Fruit fly (Drosophila melanogaster) whole organism, embryonic: ENCODE data around the gene CG34135.

Experiments used
- Antp ChIP-seq: fragments of 200-800 bp; sonication (Bioruptor generic); optimal IDR thresholded peaks from 3 replicates; lab custom pipeline; 2016; ENCODE audit warnings: missing biosample characterization, missing genetic modification characterization
- Blimp-1 ChIP-seq: fragments of 200-800 bp; sonication (Bioruptor generic); optimal IDR thresholded peaks from 3 replicates; lab custom pipeline; 2018; ENCODE audit warnings: missing biosample characterization, missing genetic modification characterization, mild to moderate bottlenecking, moderate library complexity, missing genetic modification reagents
- CG11085 ChIP-seq: fragments of 200-800 bp; sonication (Bioruptor generic); IDR thresholded peaks from 2 replicates; pipeline ENCODE4 v1.3.6; 2022; ENCODE audit warnings: missing biosample characterization, missing genetic modification characterization
- CG12299 ChIP-seq: fragments of 200-800 bp; sonication (Bioruptor generic); optimal IDR thresholded peaks from 2 replicates; lab custom pipeline; 2018; ENCODE audit warnings: missing biosample characterization, mild to moderate bottlenecking, missing genetic modification characterization
- CG12769 ChIP-seq: fragments of 200-800 bp; sonication (Bioruptor generic); optimal IDR thresholded peaks from 2 replicates; lab custom pipeline; 2019; ENCODE audit warnings: missing biosample characterization, mild to moderate bottlenecking, missing genetic modification characterization, moderate library complexity
- CG13894 ChIP-seq: fragments of 200-800 bp; sonication (Bioruptor generic); optimal IDR thresholded peaks from 3 replicates; lab custom pipeline; 2018; ENCODE audit warnings: missing biosample characterization, mild to moderate bottlenecking, missing genetic modification characterization, moderate library complexity
- CG15073 ChIP-seq: fragments of 200-800 bp; sonication (Bioruptor generic); optimal IDR thresholded peaks from 2 replicates; lab custom pipeline; 2016; ENCODE audit warnings: missing biosample characterization, missing genetic modification characterization
- CG16813 ChIP-seq: fragments of 200-800 bp; sonication (Bioruptor generic); IDR thresholded peaks from 3 replicates; pipeline ENCODE4 v1.3.6; 2022; ENCODE audit warnings: missing biosample characterization, missing genetic modification characterization; ENCODE audit not compliant: partially characterized antibody
- CG4282 ChIP-seq: fragments of 200-800 bp; sonication (Bioruptor generic); optimal IDR thresholded peaks from 2 replicates; lab custom pipeline; 2016; ENCODE audit warnings: missing biosample characterization, missing genetic modification characterization
- CG4360 ChIP-seq: fragments of 200-800 bp; sonication (Bioruptor generic); IDR thresholded peaks from 2 replicates; pipeline ENCODE4 v1.3.6; 2022; ENCODE audit warnings: missing biosample characterization, missing genetic modification characterization
- CG43689 ChIP-seq: fragments of 200-800 bp; sonication (Bioruptor generic); IDR thresholded peaks from 2 replicates; pipeline ENCODE4 v1.3.6; 2022; ENCODE audit warnings: missing biosample characterization, missing genetic modification characterization
- CG4424 ChIP-seq: fragments of 200-800 bp; sonication (Bioruptor generic); optimal IDR thresholded peaks from 3 replicates; lab custom pipeline; 2016; ENCODE audit warnings: missing biosample characterization, missing genetic modification characterization
- CG6175 ChIP-seq: fragments of 200-800 bp; sonication (Bioruptor generic); IDR thresholded peaks from 3 replicates; pipeline ENCODE4 v1.3.6; 2022; ENCODE audit warnings: missing biosample characterization, missing genetic modification characterization
- CG7987 ChIP-seq: fragments of 200-800 bp; sonication (Bioruptor generic); optimal IDR thresholded peaks from 2 replicates; lab custom pipeline; 2018; ENCODE audit warnings: missing biosample characterization, mild to moderate bottlenecking, missing genetic modification characterization, moderate library complexity
- CG8290 ChIP-seq, 3 experiments: fragments of 200-800 bp; sonication (Bioruptor generic); optimal IDR thresholded peaks; 2 replicates each; lab custom pipeline; 2016 to 2019; ENCODE audit warnings: missing biosample characterization in 3 of 3, missing genetic modification characterization in 3 of 3, mild to moderate bottlenecking in 2 of 3, moderate library complexity in 1 of 3
- CG8388 ChIP-seq: fragments of 200-800 bp; sonication (Bioruptor generic); optimal IDR thresholded peaks from 2 replicates; lab custom pipeline; 2019; ENCODE audit warnings: missing biosample characterization, mild to moderate bottlenecking, missing genetic modification characterization, moderate library complexity
- CG9215 ChIP-seq: fragments of 200-800 bp; sonication (Bioruptor generic); IDR thresholded peaks from 2 replicates; pipeline ENCODE4 v1.3.6; 2022; ENCODE audit warnings: missing biosample characterization, missing genetic modification characterization
- CG9932 ChIP-seq: fragments of 200-800 bp; sonication (Bioruptor generic); IDR thresholded peaks from 2 replicates; pipeline ENCODE4 v1.3.6; 2022; ENCODE audit warnings: missing biosample characterization, missing genetic modification characterization
- CkIIα-i1 ChIP-seq: fragments of 200-800 bp; sonication (Bioruptor generic); IDR thresholded peaks from 2 replicates; pipeline ENCODE4 v1.3.6; 2022; ENCODE audit warnings: missing biosample characterization, missing genetic modification characterization
- D ChIP-seq, 2 experiments: fragments of 200-800 bp in 1 of 2; fragments of >200 bp in 1 of 2; sonication (Bioruptor generic) in 1 of 2; optimal IDR thresholded peaks; 2 replicates in 1 of 2; 3 replicates in 1 of 2; lab custom pipeline; 2017; ENCODE audit warnings: mild to moderate bottlenecking in 1 of 2, missing biosample characterization in 1 of 2, missing genetic modification characterization in 1 of 2, missing genetic modification reagents in 1 of 2
- Dip3 ChIP-seq: fragments of 200-800 bp; sonication (Bioruptor generic); optimal IDR thresholded peaks from 3 replicates; lab custom pipeline; 2016; ENCODE audit warnings: missing biosample characterization, missing genetic modification characterization
- Fer3 ChIP-seq: fragments of 200-800 bp; sonication (Bioruptor generic); optimal IDR thresholded peaks from 2 replicates; lab custom pipeline; 2018; ENCODE audit warnings: missing biosample characterization, mild to moderate bottlenecking, missing genetic modification characterization, moderate library complexity
- Mrtf ChIP-seq: fragments of 200-800 bp; sonication (Bioruptor generic); IDR thresholded peaks from 3 replicates; pipeline ENCODE4 v1.3.6; 2022; ENCODE audit warnings: missing biosample characterization, missing genetic modification characterization
- Myb ChIP-seq: fragments of 200-800 bp; sonication (Bioruptor generic); optimal IDR thresholded peaks from 2 replicates; lab custom pipeline; 2016; ENCODE audit warnings: missing biosample characterization, missing genetic modification characterization
- Rfx ChIP-seq: fragments of 200-800 bp; sonication (Bioruptor generic); IDR thresholded peaks from 2 replicates; pipeline ENCODE4 v1.3.6; 2022; ENCODE audit warnings: missing biosample characterization, missing genetic modification characterization
- Sry-δ ChIP-seq: fragments of 200-800 bp; sonication (Bioruptor generic); optimal IDR thresholded peaks from 2 replicates; lab custom pipeline; 2016; ENCODE audit warnings: missing biosample characterization, missing genetic modification characterization
- Vsx1 ChIP-seq: fragments of 200-800 bp; sonication (Bioruptor generic); optimal IDR thresholded peaks from 2 replicates; lab custom pipeline; 2017; ENCODE audit warnings: missing biosample characterization, mild to moderate bottlenecking, missing genetic modification characterization, missing genetic modification reagents
- Xrp1 ChIP-seq: fragments of 200-800 bp; sonication (Bioruptor generic); IDR thresholded peaks from 2 replicates; pipeline ENCODE4 v1.3.6; 2022; ENCODE audit warnings: missing biosample characterization, missing genetic modification characterization
- bigmax ChIP-seq: fragments of 200-800 bp; sonication (Bioruptor generic); optimal IDR thresholded peaks from 2 replicates; lab custom pipeline; 2018; ENCODE audit warnings: missing biosample characterization, mild to moderate bottlenecking, missing genetic modification characterization
- btn ChIP-seq: fragments of 200-800 bp; sonication (Bioruptor generic); optimal IDR thresholded peaks from 2 replicates; lab custom pipeline; 2016; ENCODE audit warnings: missing biosample characterization, missing genetic modification characterization
- caup ChIP-seq: fragments of 200-800 bp; sonication (Bioruptor generic); optimal IDR thresholded peaks from 3 replicates; lab custom pipeline; 2017; ENCODE audit warnings: missing biosample characterization, mild to moderate bottlenecking, missing genetic modification characterization, moderate library complexity; ENCODE audit not compliant: severe bottlenecking
- crol ChIP-seq: fragments of 200-800 bp; sonication (Bioruptor generic); IDR thresholded peaks from 2 replicates; pipeline ENCODE4 v1.3.6; 2022; ENCODE audit warnings: missing biosample characterization, missing genetic modification characterization
- cwo ChIP-seq: fragments of 200-800 bp; sonication (Bioruptor generic); optimal IDR thresholded peaks from 3 replicates; lab custom pipeline; 2017; ENCODE audit warnings: missing biosample characterization, missing genetic modification characterization, mild to moderate bottlenecking, moderate library complexity, missing genetic modification reagents
- dmrt11E ChIP-seq: fragments of 200-800 bp; sonication (Bioruptor generic); optimal IDR thresholded peaks from 3 replicates; lab custom pipeline; 2018; ENCODE audit warnings: missing biosample characterization, mild to moderate bottlenecking, missing genetic modification characterization, moderate library complexity
- exex ChIP-seq: fragments of 200-800 bp; sonication (Bioruptor generic); optimal IDR thresholded peaks from 4 replicates; lab custom pipeline; 2018; ENCODE audit warnings: missing biosample characterization, mild to moderate bottlenecking, missing genetic modification characterization, moderate library complexity
- fu2 ChIP-seq: fragments of 200-800 bp; sonication (Bioruptor generic); optimal IDR thresholded peaks from 2 replicates; lab custom pipeline; 2016; ENCODE audit warnings: missing biosample characterization, missing genetic modification characterization
- gt ChIP-seq: fragments of 200-800 bp; sonication (Bioruptor generic); IDR thresholded peaks from 2 replicates; pipeline ENCODE4 v1.3.6; 2022; ENCODE audit warnings: missing biosample characterization, missing genetic modification characterization
- h ChIP-seq: fragments of >200 bp; optimal IDR thresholded peaks from 2 replicates; lab custom pipeline; 2017
- inv ChIP-seq: fragments of 200-800 bp; sonication (Bioruptor generic); IDR thresholded peaks from 2 replicates; pipeline ENCODE4 v1.3.6; 2022; ENCODE audit warnings: missing biosample characterization, missing genetic modification characterization; ENCODE audit not compliant: partially characterized antibody
- jing ChIP-seq: fragments of 200-800 bp; sonication (Bioruptor generic); optimal IDR thresholded peaks from 2 replicates; lab custom pipeline; 2018; ENCODE audit warnings: missing biosample characterization, mild to moderate bottlenecking, missing genetic modification characterization
- lab ChIP-seq: fragments of 200-800 bp; sonication (Bioruptor generic); optimal IDR thresholded peaks from 3 replicates; lab custom pipeline; 2017; ENCODE audit warnings: missing biosample characterization, missing genetic modification characterization, mild to moderate bottlenecking, moderate library complexity, missing genetic modification reagents
- sd ChIP-seq: fragments of 200-800 bp; sonication (Bioruptor generic); optimal IDR thresholded peaks from 3 replicates; lab custom pipeline; 2018; ENCODE audit warnings: missing biosample characterization, mild to moderate bottlenecking, missing genetic modification characterization, moderate library complexity
- sens ChIP-seq: fragments of 200-800 bp; sonication (Bioruptor generic); peaks from one replicate; lab custom pipeline; 2016; ENCODE audit warnings: missing biosample characterization, missing genetic modification characterization
- sima ChIP-seq: fragments of 200-800 bp; sonication (Bioruptor generic); optimal IDR thresholded peaks from 2 replicates; lab custom pipeline; 2016; ENCODE audit warnings: missing biosample characterization, missing genetic modification characterization
- sug ChIP-seq: fragments of 200-800 bp; optimal IDR thresholded peaks from 2 replicates; lab custom pipeline; 2019; ENCODE audit warnings: missing biosample characterization, mild to moderate bottlenecking, missing genetic modification characterization, moderate library complexity
- tgo ChIP-seq: fragments of 200-800 bp; sonication (Bioruptor generic); IDR thresholded peaks from 3 replicates; pipeline ENCODE4 v1.3.6; 2022; ENCODE audit warnings: missing biosample characterization, missing genetic modification characterization
- trem ChIP-seq: fragments of 200-800 bp; optimal IDR thresholded peaks from 3 replicates; lab custom pipeline; 2019; ENCODE audit warnings: missing biosample characterization, mild to moderate bottlenecking, missing genetic modification characterization, moderate library complexity
- twi ChIP-seq: fragments of 200-800 bp; optimal IDR thresholded peaks from 2 replicates; lab custom pipeline; 2019; ENCODE audit warnings: missing biosample characterization, mild to moderate bottlenecking, missing genetic modification characterization, moderate library complexity
- vfl ChIP-seq: fragments of 200-800 bp; sonication (Bioruptor generic); optimal IDR thresholded peaks from 2 replicates; lab custom pipeline; 2016; ENCODE audit warnings: missing biosample characterization, missing genetic modification characterization

The CG34135 gene

DNA sequence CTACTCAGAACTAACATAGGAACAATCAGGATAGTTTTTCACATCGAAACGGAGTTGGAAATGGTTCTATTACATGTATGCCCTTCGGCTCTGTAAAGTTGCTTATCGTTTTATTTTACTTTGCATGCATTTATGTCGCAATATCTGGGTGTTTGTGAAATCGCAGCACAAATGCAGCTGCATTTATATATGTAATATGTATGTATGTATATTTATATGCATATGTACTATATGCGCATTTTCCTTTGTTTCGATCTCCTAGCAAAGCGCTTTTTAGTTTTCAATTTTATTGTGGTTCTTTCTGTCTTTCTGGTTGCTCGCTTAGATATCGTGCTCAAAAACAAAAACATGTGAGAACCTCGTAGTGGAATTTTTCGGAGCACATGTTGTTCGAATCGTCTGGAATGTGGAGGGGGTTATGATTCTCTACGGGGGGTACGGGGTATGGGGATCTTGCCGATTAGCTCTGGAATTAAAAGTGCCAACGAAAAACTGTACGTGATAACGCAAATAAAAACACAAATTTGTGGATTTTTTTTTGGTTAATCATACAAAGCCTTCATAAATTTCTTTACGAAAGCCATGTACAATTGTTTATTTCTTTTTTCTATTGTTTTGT lies 46.1 kb upstream of the CG34135 start:
- TF ChIP-seq fu2 (GFP tag; lab: Kevin White, UChicago): no peak
- TF ChIP-seq Mrtf (GFP tag; lab: Robert Waterston, UW): no peak
- TF ChIP-seq Xrp1 (GFP tag; lab: Robert Waterston, UW): 0 out of 2 replicates have a peak, but pooled peaks have one; percentile 5
- TF ChIP-seq Blimp-1 (GFP tag; lab: Kevin White, UChicago): no peak
- no peak for TF ChIP-seq inv (GFP tag; lab: Robert Waterston, UW)
- TF ChIP-seq h (lab: Kevin White, UChicago): no peak
- TF ChIP-seq Dip3 (GFP tag; lab: Kevin White, UChicago): no peak
- TF ChIP-seq sima (GFP tag; lab: Kevin White, UChicago): no peak
- no peak for TF ChIP-seq D (optimal IDR thresholded peaks at IDR 0.05; lab: Kevin White, UChicago)
- no peak for TF ChIP-seq D (GFP tag; optimal IDR thresholded peaks at IDR 0.05; lab: Kevin White, UChicago)
- TF ChIP-seq caup: peak; percentile 12
- TF ChIP-seq Myb (GFP tag; lab: Kevin White, UChicago): no peak
- peak; percentile 92 for TF ChIP-seq sug
- no peak for TF ChIP-seq btn (GFP tag; lab: Kevin White, UChicago)
- TF ChIP-seq Vsx1 (GFP tag; lab: Kevin White, UChicago): peak; percentile 69
- TF ChIP-seq CG4360: 0 out of 2 replicates have a peak, but pooled peaks have one; percentile 24
- no peak for TF ChIP-seq CG11085
- no peak for TF ChIP-seq CG43689
- peak; percentile 30 for TF ChIP-seq CG7987 (GFP tag; lab: Kevin White, UChicago)
- peak; percentile 7; the same call in 1 of the 2 replicates for TF ChIP-seq Rfx
- TF ChIP-seq cwo (GFP tag; lab: Kevin White, UChicago): peak; percentile 80
- no peak for TF ChIP-seq Antp
- TF ChIP-seq CG12769 (tag; lab: Kevin White, UChicago): peak; percentile 64
- no peak for TF ChIP-seq CkIIα-i1 (GFP tag; lab: Robert Waterston, UW)
- no peak for TF ChIP-seq CG6175
- no peak for TF ChIP-seq gt
- TF ChIP-seq jing: no peak
- no peak for TF ChIP-seq CG8290 (GFP tag; optimal IDR thresholded peaks at IDR 0.05; lab: Kevin White, UChicago)
- TF ChIP-seq CG8290 (tag; optimal IDR thresholded peaks at IDR 0.05; lab: Kevin White, UChicago): peak in 1 of 2 experiments; percentile 37
- no peak for TF ChIP-seq dmrt11E (tag; lab: Kevin White, UChicago)
- peak; percentile 13 for TF ChIP-seq Fer3 (tag; lab: Kevin White, UChicago)
- 0 out of 2 replicates have a peak, but pooled peaks have one; percentile 18 for TF ChIP-seq CG9932
- no peak for TF ChIP-seq CG15073
- TF ChIP-seq CG16813 (GFP tag; lab: Robert Waterston, UW): no peak
- no peak for TF ChIP-seq CG4282 (GFP tag; lab: Kevin White, UChicago)
- TF ChIP-seq CG4424 (GFP tag; lab: Kevin White, UChicago): no peak
- TF ChIP-seq sd (tag; lab: Kevin White, UChicago): peak; percentile 99
- TF ChIP-seq crol (GFP tag; lab: Robert Waterston, UW): peak; percentile 89
- TF ChIP-seq tgo: no peak
- TF ChIP-seq CG13894 (tag; lab: Kevin White, UChicago): peak; percentile 76
- no peak for TF ChIP-seq CG12299 (tag; lab: Kevin White, UChicago)
- no peak for TF ChIP-seq CG8388
- TF ChIP-seq twi (tag; lab: Kevin White, UChicago): peak; percentile 82
- TF ChIP-seq vfl (GFP tag; lab: Kevin White, UChicago): no peak
- no peak for TF ChIP-seq CG9215
- TF ChIP-seq lab (GFP tag; lab: Kevin White, UChicago): peak; percentile 36
- TF ChIP-seq sens (GFP tag; lab: Kevin White, UChicago): peak; percentile 8
- peak; percentile 20 for TF ChIP-seq bigmax (GFP tag; lab: Kevin White, UChicago)
- peak; percentile 63 for TF ChIP-seq exex (tag; lab: Kevin White, UChicago)
- no peak for TF ChIP-seq trem (tag; lab: Kevin White, UChicago)
- TF ChIP-seq Sry-δ: no peak
